Fruit fly (Drosophila melanogaster) S2 (cell line): ENCODE results near the gene Kua.

Source experiments
- CG8478 ChIP-seq: fragments of >200 bp; optimal IDR thresholded peaks from 2 replicates; lab custom pipeline; 2018
- CTCF ChIP-seq, 2 experiments: fragments of >200 bp; optimal IDR thresholded peaks; 2 replicates each; lab custom pipeline; 2018

Gene Kua

dm6 chr2L:20106595-20106994 is 9.2 kb downstream of the Kua start:
- TF ChIP-seq CTCF (optimal IDR thresholded peaks at IDR 0.05; lab: Kevin White, UChicago) (peak; percentile 72 to 80), CG8478 (no peak)

dm6 chr2L:20115865-20116264 is 18.5 kb downstream of the Kua start:
- TF ChIP-seq CG8478 (no peak), CTCF (optimal IDR thresholded peaks at IDR 0.05; lab: Kevin White, UChicago) (no peak)

dm6 chr2L:20117752-20118151 is 20.4 kb downstream of the Kua start:
- TF ChIP-seq CG8478 (no peak), CTCF (optimal IDR thresholded peaks at IDR 0.05; lab: Kevin White, UChicago) (no peak)

- TF ChIP-seq CTCF (optimal IDR thresholded peaks at IDR 0.05; lab: Kevin White, UChicago) (peak; percentile 100), CG8478 (no peak)
These were observed 23.2 kb downstream of the Kua start for dm6 chr2L:20120388-20121232.

dm6 chr2L:20121233-20121551 is 23.8 kb downstream of the Kua start:
- no peak for TF ChIP-seq CTCF (optimal IDR thresholded peaks at IDR 0.05; lab: Kevin White, UChicago)
- no peak for TF ChIP-seq CG8478

- TF ChIP-seq CTCF (optimal IDR thresholded peaks at IDR 0.05; lab: Kevin White, UChicago): no peak
These were observed 37.4 kb downstream of the Kua start, which contains the start of gene CG10651 for dm6 chr2L:20134823-20135222. Gene CG10651, minus strand, starts transcription at chr2L:20134923.

dm6 chr2L:20146218-20146617 is 48.8 kb downstream of the Kua start:
- TF ChIP-seq CTCF (optimal IDR thresholded peaks at IDR 0.05; lab: Kevin White, UChicago) (no peak), CG8478 (no peak)

- TF ChIP-seq CTCF (optimal IDR thresholded peaks at IDR 0.05; lab: Kevin White, UChicago) (peak; percentile 11 to 29), CG8478 (no peak)
These were observed 51.0 kb downstream of the Kua start for dm6 chr2L:20148368-20148767.
